Fruit fly (Drosophila melanogaster): ENCODE measurements around the gene CG3168.

- TF ChIP-seq tj (GFP tag; optimal IDR thresholded peaks at IDR 0.05) (no peak), CG1620 (GFP tag; optimal IDR thresholded peaks at IDR 0.05) (peak; percentile 70), CG11617 (GFP tag; optimal IDR thresholded peaks at IDR 0.05) (peak; percentile 65), toe (GFP tag; optimal IDR thresholded peaks at IDR 0.05) (no peak), cnc (optimal IDR thresholded peaks at IDR 0.05) (no peak), CG5204 (GFP tag; optimal IDR thresholded peaks at IDR 0.05) (no peak), Hr96 (GFP tag; optimal IDR thresholded peaks at IDR 0.05) (no peak), kay (GFP tag; ENCODE audit: borderline replicate concordance) (no peak), CG14711 (tag; optimal IDR thresholded peaks at IDR 0.05) (peak; percentile 68), CG7045 (GFP tag; optimal IDR thresholded peaks at IDR 0.05) (no peak), CG33017 (tag; optimal IDR thresholded peaks at IDR 0.05) (peak; percentile 30), bab1 (GFP tag; optimal IDR thresholded peaks at IDR 0.05) (peak; percentile 69), pad (GFP tag; optimal IDR thresholded peaks at IDR 0.05) (peak; percentile 41), Crg-1 (GFP tag; optimal IDR thresholded peaks at IDR 0.05) (peak; percentile 62)
Observed at dm6 chrX:6694979-6695388, 44.8 kb downstream of the CG3168 start, which contains the start of gene CG14442.
